Worm (Caenorhabditis elegans): Measurements from ENCODE around the gene cfim-2.

cfim-2 gene

DNA sequence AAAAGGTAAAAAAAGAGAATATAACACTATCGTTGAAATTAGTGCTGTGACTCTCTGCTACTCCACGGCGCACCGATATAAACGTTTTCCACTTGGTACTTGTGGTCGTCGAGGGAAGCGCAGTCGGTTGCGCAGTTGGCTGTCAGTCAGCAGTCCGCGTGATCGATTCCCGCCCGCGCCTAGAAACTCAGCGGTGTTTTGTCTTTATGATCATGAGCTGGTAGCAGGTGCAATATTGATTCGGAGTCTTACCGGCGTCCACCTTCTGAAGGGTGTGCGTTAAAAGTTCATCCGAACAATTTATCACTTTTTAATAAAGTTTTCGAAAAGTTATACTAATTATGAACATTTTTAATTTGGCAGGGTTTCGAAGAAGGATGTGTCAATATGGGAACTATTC, 969 bp downstream of the cfim-2 start (continued):
- TF ChIP-seq dpl-1 (GFP tag; optimal IDR thresholded peaks at IDR 0.05) (peak; percentile 40), nhr-111 (GFP tag; optimal IDR thresholded peaks at IDR 0.05) (peak; percentile 92), nhr-41 (GFP tag; IDR thresholded peaks at IDR 0.05) (peak; percentile 87)

DNA sequence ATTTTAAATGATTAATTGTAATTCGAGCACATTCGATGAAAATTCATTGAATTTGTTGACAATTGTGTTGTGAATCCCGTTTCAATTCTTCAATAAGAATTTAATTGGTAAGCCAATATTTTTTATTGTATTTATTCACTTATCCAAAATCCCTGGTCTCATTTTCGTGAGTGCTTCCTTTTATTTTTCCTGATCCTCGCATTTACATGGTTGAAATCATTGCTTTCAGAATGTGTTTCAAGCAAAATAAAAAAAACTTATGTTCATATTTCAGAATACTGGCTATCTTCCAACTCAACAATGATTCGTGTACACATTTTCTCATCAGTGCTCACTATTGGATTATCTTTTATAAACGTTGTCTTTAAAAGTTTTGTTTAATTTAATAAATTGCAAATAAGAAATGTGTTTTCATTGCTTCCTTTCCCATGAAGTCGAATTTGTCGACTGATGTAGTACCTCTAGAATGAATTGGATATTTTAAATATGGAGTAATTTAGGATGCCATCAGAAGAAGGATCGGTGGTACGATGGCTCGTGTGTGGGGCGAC, 3.9 kb downstream of the cfim-2 start, which contains the start of the genes D1046.18 and slc-25A26:
Gene D1046.18 (plus strand): TSS at position 301 of the 551 bp plus-strand sequence.
Gene slc-25A26 (plus strand): TSS at position 501 of the 551 bp plus-strand sequence.
- TF ChIP-seq spr-1 (tag; optimal IDR thresholded peaks at IDR 0.05) (no peak), ztf-11 (tag; optimal IDR thresholded peaks at IDR 0.05) (no peak), F44E2.7 (GFP tag; IDR thresholded peaks at IDR 0.05) (no peak), skn-1 (tag; optimal IDR thresholded peaks at IDR 0.05) (no peak), sdz-12 (GFP tag; optimal IDR thresholded peaks at IDR 0.05) (no peak), attf-4 (tag; optimal IDR thresholded peaks at IDR 0.05) (no peak), unc-62 (GFP tag; optimal IDR thresholded peaks at IDR 0.05 in 1 of 2) (peak in 1 of 2 experiments; percentile 38), unc-62 (tag; optimal IDR thresholded peaks at IDR 0.05) (no peak), zfp-3 (GFP tag; conservative IDR thresholded peaks at IDR 0.05) (no peak)

DNA sequence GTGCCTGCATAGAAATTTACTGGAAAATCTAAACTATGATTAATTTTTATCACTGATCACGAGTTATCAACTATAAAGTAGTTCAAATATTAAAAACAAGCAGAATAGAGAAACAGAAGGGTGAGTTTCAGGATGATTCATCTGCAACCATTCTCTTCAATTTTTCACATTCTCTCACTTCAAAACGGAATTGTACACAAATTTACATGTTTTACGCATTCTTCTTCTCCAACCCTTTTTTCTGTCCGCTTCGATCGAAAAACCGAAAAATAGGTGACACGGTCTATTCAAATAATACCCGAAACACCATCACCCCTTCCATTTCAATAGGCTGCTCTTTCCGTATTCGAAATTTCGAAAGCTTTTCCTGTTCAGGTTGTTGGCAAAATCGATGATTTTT, 7.5 kb downstream of the cfim-2 start, which contains the start of gene D1046.4:
Gene D1046.4 (plus strand): TSS at position 301 of the 400 bp plus-strand sequence.
- TF ChIP-seq hmg-1.1 (GFP tag; IDR thresholded peaks at IDR 0.05) = no peak
- TF ChIP-seq gei-8 (GFP tag; optimal IDR thresholded peaks at IDR 0.05) = no peak
- no peak for TF ChIP-seq mep-1 (tag; optimal IDR thresholded peaks at IDR 0.05)
- TF ChIP-seq aly-2 (tag; optimal IDR thresholded peaks at IDR 0.05) = no peak
- no peak for TF ChIP-seq F49E8.2 (tag; optimal IDR thresholded peaks at IDR 0.05; ENCODE audit: borderline replicate concordance)
- no peak for TF ChIP-seq daf-12 (tag; optimal IDR thresholded peaks at IDR 0.05)
- no peak for TF ChIP-seq sdz-12 (GFP tag; optimal IDR thresholded peaks at IDR 0.05)
- no peak for TF ChIP-seq lim-7 (GFP tag; IDR thresholded peaks at IDR 0.05)
- TF ChIP-seq nhr-111 (GFP tag; optimal IDR thresholded peaks at IDR 0.05) = no peak
- no peak for TF ChIP-seq ctbp-1 (GFP tag; IDR thresholded peaks at IDR 0.05)
- no peak for TF ChIP-seq ces-1 (GFP tag; optimal IDR thresholded peaks at IDR 0.05)

DNA sequence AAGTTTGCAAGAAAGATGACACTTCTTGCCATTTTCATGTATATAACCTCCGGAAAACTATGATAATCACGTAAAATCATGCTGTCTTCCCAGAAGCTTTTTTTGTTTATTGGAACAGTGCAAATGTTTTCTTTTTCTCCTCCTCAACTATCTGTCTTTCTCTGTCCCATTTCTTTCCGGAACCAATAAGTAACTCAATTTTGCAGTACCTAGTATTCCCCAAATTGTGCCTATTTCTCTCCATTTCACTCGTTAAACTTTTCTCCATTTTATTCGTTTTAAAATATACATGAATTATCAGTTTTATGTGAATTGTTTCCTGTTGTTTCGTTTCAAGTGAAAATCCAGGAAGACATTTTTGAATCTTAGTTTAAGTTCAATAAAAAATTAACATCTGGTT, 17.3 kb downstream of the cfim-2 start:
- peak; percentile 74 for TF ChIP-seq ces-1 (GFP tag; optimal IDR thresholded peaks at IDR 0.05)
- TF ChIP-seq Y105C5A.15 (GFP tag; IDR thresholded peaks at IDR 0.05) = no peak
- no peak for TF ChIP-seq lim-7 (GFP tag; IDR thresholded peaks at IDR 0.05)
- TF ChIP-seq nhr-48 (tag; optimal IDR thresholded peaks at IDR 0.05) = no peak
- no peak for TF ChIP-seq dpl-1 (GFP tag; optimal IDR thresholded peaks at IDR 0.05)

DNA sequence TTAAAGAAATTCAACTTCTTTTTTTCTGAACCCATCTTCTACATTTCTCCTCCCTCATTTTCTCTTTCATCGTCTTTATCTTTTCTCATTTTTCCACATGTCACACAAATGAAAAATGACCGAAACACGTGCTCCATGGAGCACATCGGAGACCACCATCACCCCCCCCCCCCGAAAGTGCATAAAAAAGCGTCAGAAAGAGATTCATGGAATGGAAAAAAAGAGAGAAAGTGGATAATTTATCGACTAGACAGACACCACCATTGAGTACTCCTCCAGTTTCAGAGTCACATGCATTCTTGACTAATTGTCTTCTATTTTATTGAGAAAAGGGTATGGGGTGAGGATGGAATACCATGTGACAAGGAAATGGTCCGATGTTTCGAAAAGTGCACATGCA, 21.0 kb downstream of the cfim-2 start:
- TF ChIP-seq hlh-11 (tag; optimal IDR thresholded peaks at IDR 0.05) (peak; percentile 63), ceh-62 (tag; optimal IDR thresholded peaks at IDR 0.05) (no peak), aha-1 (tag) (peak; percentile 75), dmd-9 (GFP tag; IDR thresholded peaks at IDR 0.05) (no peak), hmg-1.1 (GFP tag; IDR thresholded peaks at IDR 0.05) (no peak), pha-4 (GFP tag; IDR thresholded peaks at IDR 0.05) (no peak), pha-4 (tag; optimal IDR thresholded peaks at IDR 0.05) (no peak), hif-1 (tag; optimal IDR thresholded peaks at IDR 0.05) (no peak), lsy-2 (tag; optimal IDR thresholded peaks at IDR 0.05) (peak in 1 of 2 experiments; percentile 45), hlh-30 (tag; optimal IDR thresholded peaks at IDR 0.05; ENCODE audit: insufficient read depth) (peak; percentile 88), mxl-3 (GFP tag; optimal IDR thresholded peaks at IDR 0.05) (no peak), mep-1 (tag; optimal IDR thresholded peaks at IDR 0.05) (peak; percentile 47), spr-1 (tag; optimal IDR thresholded peaks at IDR 0.05) (no peak), ceh-20 (GFP tag; IDR thresholded peaks at IDR 0.05) (0 out of 2 replicates have a peak, but pooled peaks have one; percentile 11), mdl-1 (tag; optimal IDR thresholded peaks at IDR 0.05) (peak in 1 of 2 experiments; percentile 72), unc-62 (GFP tag; optimal IDR thresholded peaks at IDR 0.05 in 1 of 2) (peak in 1 of 2 experiments; percentile 97), unc-62 (tag; optimal IDR thresholded peaks at IDR 0.05) (no peak)
